Fruit fly (Drosophila melanogaster): ENCODE results near the gene CG44355.

dm6 chr3L:12289664-12290063, 20.9 kb upstream of the CG44355 start:
- TF ChIP-seq bab1 (GFP tag; optimal IDR thresholded peaks at IDR 0.05), result no peak
- no peak for TF ChIP-seq CG7101 (tag; optimal IDR thresholded peaks at IDR 0.05)
- no peak for TF ChIP-seq CG33017 (tag; optimal IDR thresholded peaks at IDR 0.05)
- no peak for TF ChIP-seq Crg-1 (GFP tag; optimal IDR thresholded peaks at IDR 0.05)
- TF ChIP-seq pad (GFP tag; optimal IDR thresholded peaks at IDR 0.05), result no peak
- TF ChIP-seq CG1620 (GFP tag; optimal IDR thresholded peaks at IDR 0.05), result no peak
- TF ChIP-seq Mnt (GFP tag; optimal IDR thresholded peaks at IDR 0.05), result no peak
- TF ChIP-seq Clk (GFP tag; optimal IDR thresholded peaks at IDR 0.05), result no peak
- no peak for TF ChIP-seq kay (GFP tag; ENCODE audit: borderline replicate concordance)
- no peak for TF ChIP-seq CG12768 (GFP tag; optimal IDR thresholded peaks at IDR 0.05)
